Fruit fly (Drosophila melanogaster) whole organism, embryonic: ENCODE measurements around the gene gukh.
A peak's percentile ranks its signal among the peaks of the same experiment; 100 is the strongest.

Experiments
- Antp ChIP-seq: fragments of 200-800 bp; sonication (Bioruptor generic); optimal IDR thresholded peaks from 3 replicates; lab custom pipeline; 2016; ENCODE audit warnings: missing biosample characterization, missing genetic modification characterization
- Atf6 ChIP-seq: fragments of 200-800 bp; sonication (Bioruptor generic); IDR thresholded peaks from 2 replicates; pipeline ENCODE4 v1.3.6; 2022; ENCODE audit warnings: missing biosample characterization, missing genetic modification characterization
- B-H1 ChIP-seq: fragments of 200-800 bp; sonication (Bioruptor generic); IDR thresholded peaks from 3 replicates; pipeline ENCODE4 v1.3.6; 2022; ENCODE audit warnings: missing biosample characterization, missing genetic modification characterization
- CG10147 ChIP-seq: fragments of 200-800 bp; sonication (Bioruptor generic); optimal IDR thresholded peaks from 2 replicates; lab custom pipeline; 2019; ENCODE audit warnings: missing biosample characterization, mild to moderate bottlenecking, missing genetic modification characterization, moderate library complexity
- CG11504 ChIP-seq: fragments of 200-800 bp; sonication (Bioruptor generic); optimal IDR thresholded peaks from 3 replicates; lab custom pipeline; 2019; ENCODE audit warnings: missing biosample characterization, mild to moderate bottlenecking, missing genetic modification characterization, moderate library complexity
- CG12659 ChIP-seq: fragments of 200-800 bp; sonication (Bioruptor generic); optimal IDR thresholded peaks from 3 replicates; lab custom pipeline; 2017; ENCODE audit warnings: mild to moderate bottlenecking, missing biosample characterization, missing genetic modification reagents, missing genetic modification characterization
- CG12744 ChIP-seq: fragments of 200-800 bp; sonication (Bioruptor generic); optimal IDR thresholded peaks from 2 replicates; lab custom pipeline; 2016; ENCODE audit warnings: missing biosample characterization, missing genetic modification characterization
- CG14710 ChIP-seq: fragments of 200-800 bp; sonication (Bioruptor generic); optimal IDR thresholded peaks from 3 replicates; lab custom pipeline; 2019; ENCODE audit warnings: missing biosample characterization, mild to moderate bottlenecking, missing genetic modification characterization, moderate library complexity
- CG16779 ChIP-seq: fragments of 200-800 bp; sonication (Bioruptor generic); IDR thresholded peaks from 2 replicates; pipeline ENCODE4 v1.3.6; 2022; ENCODE audit warnings: missing biosample characterization, missing genetic modification characterization
- CG18599 ChIP-seq: fragments of 200-800 bp; sonication (Bioruptor generic); optimal IDR thresholded peaks from 3 replicates; lab custom pipeline; 2017; ENCODE audit warnings: missing biosample characterization, missing genetic modification characterization, mild to moderate bottlenecking, moderate library complexity, missing genetic modification reagents
- CG31224 ChIP-seq: fragments of 200-800 bp; sonication (Bioruptor generic); IDR thresholded peaks from 2 replicates; pipeline ENCODE4 v1.3.6; 2022; ENCODE audit warnings: missing biosample characterization, missing genetic modification characterization
- CG31365 ChIP-seq: fragments of 200-800 bp; sonication (Bioruptor generic); optimal IDR thresholded peaks from 2 replicates; lab custom pipeline; 2018; ENCODE audit warnings: missing biosample characterization, mild to moderate bottlenecking, missing genetic modification characterization
- CG3838 ChIP-seq: fragments of 200-800 bp; sonication (Bioruptor generic); optimal IDR thresholded peaks from 3 replicates; lab custom pipeline; 2016; ENCODE audit warnings: missing biosample characterization, missing genetic modification characterization
- CG4360 ChIP-seq: fragments of 200-800 bp; sonication (Bioruptor generic); IDR thresholded peaks from 2 replicates; pipeline ENCODE4 v1.3.6; 2022; ENCODE audit warnings: missing biosample characterization, missing genetic modification characterization
- CG43689 ChIP-seq: fragments of 200-800 bp; sonication (Bioruptor generic); IDR thresholded peaks from 2 replicates; pipeline ENCODE4 v1.3.6; 2022; ENCODE audit warnings: missing biosample characterization, missing genetic modification characterization
- CG4820 ChIP-seq: fragments of 200-800 bp; sonication (Bioruptor generic); optimal IDR thresholded peaks from 3 replicates; lab custom pipeline; 2016; ENCODE audit warnings: missing biosample characterization, missing genetic modification characterization
- CG4854 ChIP-seq: fragments of 200-800 bp; sonication (Bioruptor generic); optimal IDR thresholded peaks from 2 replicates; lab custom pipeline; 2016; ENCODE audit warnings: missing biosample characterization, missing genetic modification characterization, inconsistent platforms
- CG7271 ChIP-seq: fragments of 200-800 bp; sonication (Bioruptor generic); optimal IDR thresholded peaks from 2 replicates; lab custom pipeline; 2018; ENCODE audit warnings: missing biosample characterization, mild to moderate bottlenecking, missing genetic modification characterization, moderate library complexity
- CG7372 ChIP-seq: fragments of 200-800 bp; sonication (Bioruptor generic); IDR thresholded peaks from 2 replicates; pipeline ENCODE4 v1.3.6; 2022; ENCODE audit warnings: missing biosample characterization, missing genetic modification characterization
- CG8478 ChIP-seq: fragments of >200 bp; optimal IDR thresholded peaks from 2 replicates; lab custom pipeline; 2018
- CG9797 ChIP-seq: fragments of 200-800 bp; sonication (Bioruptor generic); optimal IDR thresholded peaks from 3 replicates; lab custom pipeline; 2018; ENCODE audit warnings: missing biosample characterization, mild to moderate bottlenecking, missing genetic modification characterization
- CrebB ChIP-seq: fragments of 200-800 bp; sonication (Bioruptor generic); optimal IDR thresholded peaks from 3 replicates; lab custom pipeline; 2018; ENCODE audit warnings: missing biosample characterization, mild to moderate bottlenecking, missing genetic modification characterization
- Elba2 ChIP-seq: fragments of 200-800 bp; sonication (Bioruptor generic); optimal IDR thresholded peaks from 3 replicates; lab custom pipeline; 2016; ENCODE audit warnings: missing biosample characterization, missing genetic modification characterization
- Fer3 ChIP-seq: fragments of 200-800 bp; sonication (Bioruptor generic); optimal IDR thresholded peaks from 2 replicates; lab custom pipeline; 2018; ENCODE audit warnings: missing biosample characterization, mild to moderate bottlenecking, missing genetic modification characterization, moderate library complexity
- Hmr ChIP-seq: fragments of 200-800 bp; sonication (Bioruptor generic); optimal IDR thresholded peaks from 3 replicates; lab custom pipeline; 2017; ENCODE audit warnings: mild to moderate bottlenecking, missing biosample characterization, missing genetic modification reagents, missing genetic modification characterization
- Mrtf ChIP-seq: fragments of 200-800 bp; sonication (Bioruptor generic); IDR thresholded peaks from 3 replicates; pipeline ENCODE4 v1.3.6; 2022; ENCODE audit warnings: missing biosample characterization, missing genetic modification characterization
- Ravus ChIP-seq: fragments of 200-800 bp; sonication (Bioruptor generic); IDR thresholded peaks from 2 replicates; pipeline ENCODE4 v1.3.6; 2022; ENCODE audit warnings: missing biosample characterization, missing genetic modification characterization
- Sry-δ ChIP-seq: fragments of 200-800 bp; sonication (Bioruptor generic); optimal IDR thresholded peaks from 2 replicates; lab custom pipeline; 2016; ENCODE audit warnings: missing biosample characterization, missing genetic modification characterization
- Trl ChIP-seq, 3 experiments: fragments of >200 bp in 2 of 3; fragments of 200-800 bp in 1 of 3; sonication (Bioruptor generic) in 1 of 3; optimal IDR thresholded peaks; 2 replicates in 1 of 3; 3 replicates in 2 of 3; lab custom pipeline; 2016 to 2017; ENCODE audit warnings: missing biosample characterization in 1 of 3, missing genetic modification characterization in 1 of 3
- ara ChIP-seq: fragments of 200-800 bp; sonication (Bioruptor generic); IDR thresholded peaks from 2 replicates; pipeline ENCODE4 v1.3.6; 2022; ENCODE audit warnings: missing biosample characterization, missing genetic modification characterization
- bab2 ChIP-seq: fragments of 200-800 bp; sonication (Bioruptor generic); optimal IDR thresholded peaks from 2 replicates; lab custom pipeline; 2016; ENCODE audit warnings: missing biosample characterization, missing genetic modification characterization
- crc ChIP-seq: fragments of 200-800 bp; sonication (Bioruptor generic); optimal IDR thresholded peaks from 2 replicates; lab custom pipeline; 2016; ENCODE audit warnings: missing biosample characterization, missing genetic modification characterization
- crol ChIP-seq: fragments of 200-800 bp; sonication (Bioruptor generic); IDR thresholded peaks from 2 replicates; pipeline ENCODE4 v1.3.6; 2022; ENCODE audit warnings: missing biosample characterization, missing genetic modification characterization
- crp ChIP-seq, 2 experiments: fragments of 200-800 bp; sonication (Bioruptor generic); optimal IDR thresholded peaks; 2 replicates in 1 of 2; 3 replicates in 1 of 2; lab custom pipeline; 2017; ENCODE audit warnings: missing biosample characterization in 2 of 2, missing genetic modification characterization in 2 of 2, mild to moderate bottlenecking in 1 of 2, moderate library complexity in 1 of 2
- disco-r ChIP-seq: fragments of 200-800 bp; sonication (Bioruptor generic); optimal IDR thresholded peaks from 2 replicates; lab custom pipeline; 2016; ENCODE audit warnings: missing biosample characterization, missing genetic modification characterization
- dmrt99B ChIP-seq: fragments of 200-800 bp; sonication (Bioruptor generic); optimal IDR thresholded peaks from 2 replicates; lab custom pipeline; 2018; ENCODE audit warnings: missing biosample characterization, mild to moderate bottlenecking, missing genetic modification characterization, moderate library complexity
- esg ChIP-seq: fragments of 200-800 bp; sonication (Bioruptor generic); conservative IDR thresholded peaks from 2 replicates; pipeline ENCODE4 v1.3.6; 2022; ENCODE audit warnings: missing biosample characterization, missing genetic modification characterization
- fd96Cb ChIP-seq: fragments of 200-800 bp; sonication (Bioruptor generic); optimal IDR thresholded peaks from 2 replicates; lab custom pipeline; 2018; ENCODE audit warnings: missing biosample characterization, mild to moderate bottlenecking, missing genetic modification characterization, moderate library complexity
- ftz-f1 ChIP-seq: fragments of 200-800 bp; sonication (Bioruptor generic); optimal IDR thresholded peaks from 2 replicates; lab custom pipeline; 2016; ENCODE audit warnings: missing biosample characterization, missing genetic modification characterization
- gce ChIP-seq: fragments of 200-800 bp; sonication (Bioruptor generic); IDR thresholded peaks from 3 replicates; pipeline ENCODE4 v1.3.6; 2022; ENCODE audit warnings: missing biosample characterization, missing genetic modification characterization
- gsb ChIP-seq: fragments of 200-800 bp; sonication (Bioruptor generic); IDR thresholded peaks from 2 replicates; pipeline ENCODE4 v1.3.6; 2022; ENCODE audit warnings: missing biosample characterization, missing genetic modification characterization
- hkb ChIP-seq, 2 experiments: fragments of 200-800 bp in 1 of 2; fragments of >200 bp in 1 of 2; sonication (Bioruptor generic) in 1 of 2; IDR thresholded peaks in 1 of 2; optimal IDR thresholded peaks in 1 of 2; 2 replicates each; pipeline versions ENCODE4 v1.3.6 to Lab custom; 2017 to 2022; ENCODE audit warnings: missing biosample characterization in 1 of 2, missing genetic modification characterization in 1 of 2
- insv ChIP-seq, 2 experiments: fragments of 200-800 bp; sonication (Bioruptor generic); optimal IDR thresholded peaks; 3 replicates each; lab custom pipeline; 2016 to 2018; ENCODE audit warnings: missing biosample characterization in 2 of 2, missing genetic modification characterization in 2 of 2
- kni ChIP-seq: fragments of 200-800 bp; sonication (Bioruptor generic); optimal IDR thresholded peaks from 3 replicates; lab custom pipeline; 2017; ENCODE audit warnings: mild to moderate bottlenecking, missing biosample characterization, missing genetic modification reagents, missing genetic modification characterization
- pros ChIP-seq: fragments of 200-800 bp; sonication (Bioruptor generic); optimal IDR thresholded peaks from 3 replicates; lab custom pipeline; 2019; ENCODE audit warnings: missing biosample characterization, mild to moderate bottlenecking, missing genetic modification characterization, moderate library complexity
- run ChIP-seq: fragments of 200-800 bp; sonication (Bioruptor generic); optimal IDR thresholded peaks from 3 replicates; lab custom pipeline; 2018; ENCODE audit warnings: missing biosample characterization, mild to moderate bottlenecking, missing genetic modification characterization
- scrt ChIP-seq: fragments of 200-800 bp; sonication (Bioruptor generic); optimal IDR thresholded peaks from 2 replicates; lab custom pipeline; 2018; ENCODE audit warnings: missing biosample characterization, mild to moderate bottlenecking, missing genetic modification characterization, moderate library complexity
- sqz ChIP-seq: fragments of 200-800 bp; sonication (Bioruptor generic); optimal IDR thresholded peaks from 3 replicates; lab custom pipeline; 2018; ENCODE audit warnings: missing biosample characterization, mild to moderate bottlenecking, missing genetic modification characterization
- wek ChIP-seq: fragments of 200-800 bp; sonication (Bioruptor generic); optimal IDR thresholded peaks from 3 replicates; lab custom pipeline; 2018; ENCODE audit warnings: missing biosample characterization, mild to moderate bottlenecking, missing genetic modification characterization, moderate library complexity
- zen2 ChIP-seq: fragments of 200-800 bp; sonication (Bioruptor generic); IDR thresholded peaks from 3 replicates; pipeline ENCODE4 v1.3.6; 2022; ENCODE audit warnings: missing biosample characterization, missing genetic modification characterization; ENCODE audit not compliant: partially characterized antibody

The gukh gene

dm6 chr3R:18999906-19000451 is 16.2 kb downstream of the gukh start (continued):
- TF ChIP-seq Mrtf (GFP tag; lab: Robert Waterston, UW) (no peak), ara (GFP tag; lab: Robert Waterston, UW) (0 out of 2 replicates have a peak, but pooled peaks have one; percentile 33), Ravus (no peak), scrt (GFP tag; lab: Kevin White, UChicago) (no peak), bab2 (no peak), B-H1 (no peak), CG7271 (tag; lab: Kevin White, UChicago) (no peak), CG31365 (no peak), hkb (optimal IDR thresholded peaks at IDR 0.05; lab: Kevin White, UChicago) (no peak), hkb (GFP tag; IDR thresholded peaks at IDR 0.05; lab: Robert Waterston, UW) (no peak), CrebB (tag; lab: Kevin White, UChicago) (no peak), sqz (GFP tag; lab: Kevin White, UChicago) (no peak), CG11504 (tag; lab: Kevin White, UChicago) (peak; percentile 9), insv (GFP tag; optimal IDR thresholded peaks at IDR 0.05; lab: Kevin White, UChicago) (no peak), wek (peak; percentile 34), CG14710 (tag; lab: Kevin White, UChicago) (peak; percentile 4), fd96Cb (no peak), Fer3 (tag; lab: Kevin White, UChicago) (no peak), disco-r (GFP tag; lab: Kevin White, UChicago) (no peak), CG4820 (GFP tag; lab: Kevin White, UChicago) (no peak), CG12744 (no peak), Trl (optimal IDR thresholded peaks at IDR 0.05; lab: Kevin White, UChicago) (no peak), Trl (GFP tag; optimal IDR thresholded peaks at IDR 0.05; lab: Kevin White, UChicago) (no peak), crc (GFP tag; lab: Kevin White, UChicago) (no peak), esg (GFP tag; lab: Robert Waterston, UW) (no peak), CG12659 (GFP tag; lab: Kevin White, UChicago) (no peak), run (tag; lab: Kevin White, UChicago) (no peak), Hmr (GFP tag; lab: Kevin White, UChicago) (no peak), Antp (GFP tag; lab: Kevin White, UChicago) (no peak), CG18599 (GFP tag; lab: Kevin White, UChicago) (no peak), ftz-f1 (GFP tag; lab: Kevin White, UChicago) (no peak), dmrt99B (no peak), kni (peak; percentile 25), CG3838 (GFP tag; lab: Kevin White, UChicago) (no peak), gce (GFP tag; lab: Robert Waterston, UW) (no peak), Atf6 (GFP tag; lab: Robert Waterston, UW) (no peak), CG43689 (GFP tag; lab: Robert Waterston, UW) (no peak), CG16779 (GFP tag; lab: Robert Waterston, UW) (no peak), crol (GFP tag; lab: Robert Waterston, UW) (peak; percentile 22; the same call in 1 of the 2 replicates), gsb (GFP tag; lab: Robert Waterston, UW) (no peak), Sry-δ (no peak), CG7372 (GFP tag; lab: Robert Waterston, UW) (no peak), CG4854 (GFP tag; lab: Kevin White, UChicago) (no peak), CG4360 (GFP tag; lab: Robert Waterston, UW) (no peak), Elba2 (GFP tag; lab: Kevin White, UChicago) (no peak), zen2 (no peak), CG10147 (GFP tag; lab: Kevin White, UChicago) (no peak), CG8478 (no peak), pros (GFP tag; lab: Kevin White, UChicago) (peak; percentile 93), crp (GFP tag; optimal IDR thresholded peaks at IDR 0.05; lab: Kevin White, UChicago) (no peak), CG9797 (GFP tag; lab: Kevin White, UChicago) (no peak), CG31224 (GFP tag; lab: Robert Waterston, UW) (no peak)
